Worm (Caenorhabditis elegans) whole organism, midembryonic: ENCODE measurements around the gene F21G4.1.

Experiments
- T22C8.4 ChIP-seq: fragments of 200-800 bp; sonication (Bioruptor generic); IDR thresholded peaks from 2 replicates; pipeline ENCODE4 v1.3.6; 2022; ENCODE audit warnings: missing genetic modification characterization, missing compliant biosample characterization
- flt-1 ChIP-seq: fragments of 200-800 bp; sonication (Bioruptor generic); IDR thresholded peaks from 2 replicates; pipeline ENCODE4 v1.3.6; 2022; ENCODE audit warnings: missing genetic modification characterization, missing compliant biosample characterization
- ref-1 ChIP-seq: fragments of 200-800 bp; sonication (Bioruptor generic); conservative IDR thresholded peaks from 2 replicates; pipeline ENCODE4 v1.3.6; 2022; ENCODE audit warnings: missing genetic modification reagents, missing genetic modification characterization, missing compliant biosample characterization
- ztf-23 ChIP-seq: fragments of 200-800 bp; sonication (Bioruptor generic); IDR thresholded peaks from 2 replicates; pipeline ENCODE4 v1.3.6; 2022; ENCODE audit warnings: missing genetic modification reagents, missing genetic modification characterization, missing compliant biosample characterization

DNA sequence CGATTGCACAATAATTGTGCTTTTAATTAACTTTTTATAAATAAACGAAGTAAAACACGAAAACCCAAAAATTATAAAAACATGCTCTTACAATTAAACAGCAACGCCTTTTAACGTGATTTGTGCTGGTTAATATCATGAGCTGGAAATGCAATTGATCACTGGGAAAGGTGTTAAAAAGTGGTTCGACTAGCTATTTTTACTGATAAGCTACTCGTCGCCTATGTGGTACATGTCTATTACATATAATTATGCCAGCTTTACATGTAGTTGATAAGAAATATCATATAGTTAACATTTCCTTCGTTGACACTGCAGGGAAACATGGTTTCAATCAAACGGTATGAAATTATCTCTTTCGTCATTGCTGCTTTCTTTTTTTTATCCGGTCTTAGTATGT, 34.1 kb downstream of the F21G4.1 start, which contains the start of gene scav-5:
- TF ChIP-seq T22C8.4 (GFP tag; lab: Robert Waterston, UW) = no peak
- no peak for TF ChIP-seq flt-1 (GFP tag; lab: Robert Waterston, UW)
- no peak for TF ChIP-seq ref-1 (GFP tag; lab: Robert Waterston, UW)
- TF ChIP-seq ztf-23 = no peak
